Worm (Caenorhabditis elegans): Measurements from ENCODE around the gene pqn-87.

DNA sequence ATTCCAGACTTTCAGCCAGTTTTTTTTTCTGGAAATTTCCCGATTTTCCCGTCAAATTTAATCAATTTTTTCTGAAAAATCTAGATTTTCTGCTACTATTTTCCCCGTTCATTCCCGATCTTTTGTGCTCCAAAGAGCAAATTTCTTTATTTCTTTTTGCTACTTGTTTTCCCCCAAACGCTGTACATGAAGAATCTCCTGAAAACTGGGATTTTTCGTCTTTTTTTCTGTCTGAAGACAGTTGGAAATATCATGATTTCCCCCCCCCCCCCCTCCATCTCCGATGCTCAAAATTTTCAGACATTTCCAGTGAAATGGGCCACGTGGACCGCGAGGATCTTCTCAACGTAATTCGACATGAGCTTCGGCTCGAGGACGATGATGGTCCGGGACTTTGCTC is 3.1 kb upstream of the pqn-87 start, which contains the start of gene sinh-1:
- no peak for TF ChIP-seq ces-1 (GFP tag; optimal IDR thresholded peaks at IDR 0.05)
- no peak for TF ChIP-seq elt-3 (tag; optimal IDR thresholded peaks at IDR 0.05)
- TF ChIP-seq fkh-10 (GFP tag; optimal IDR thresholded peaks at IDR 0.05), result no peak
